Fruit fly (Drosophila melanogaster): ENCODE data around the gene CG32712.

Gene CG32712

DNA sequence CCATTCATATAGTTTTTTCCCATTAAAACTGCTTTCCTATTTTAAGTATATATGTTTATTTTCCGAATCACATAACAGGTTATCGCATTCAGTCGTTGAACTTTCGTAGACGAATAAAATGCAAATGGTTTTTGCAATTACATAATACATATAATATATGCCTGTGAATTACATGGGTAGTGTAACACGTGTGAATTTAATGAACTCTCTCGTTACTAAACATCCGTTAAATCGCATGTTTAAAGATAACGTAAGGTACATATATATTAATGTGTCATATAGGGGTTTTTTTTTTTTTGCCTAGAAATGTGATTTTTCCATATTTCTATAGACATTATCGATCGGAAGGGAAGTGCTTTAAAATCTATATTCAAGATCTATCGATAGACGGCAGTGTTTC lies 36.0 kb upstream of the CG32712 start:
- TF ChIP-seq Ets98B (GFP tag; IDR thresholded peaks at IDR 0.05), result no peak
- no peak for TF ChIP-seq CG13204 (GFP tag; optimal IDR thresholded peaks at IDR 0.05)
- no peak for TF ChIP-seq CG32121 (GFP tag; IDR thresholded peaks at IDR 0.05)
- no peak for TF ChIP-seq CG8159 (tag; optimal IDR thresholded peaks at IDR 0.05)
- no peak for TF ChIP-seq fd96Ca (GFP tag; IDR thresholded peaks at IDR 0.05)
- no peak for TF ChIP-seq CG9948 (tag; optimal IDR thresholded peaks at IDR 0.05)
- TF ChIP-seq CG15710 (tag; optimal IDR thresholded peaks at IDR 0.05), result no peak
- no peak for TF ChIP-seq CG14655 (GFP tag; optimal IDR thresholded peaks at IDR 0.05)
- no peak for TF ChIP-seq CG12605 (GFP tag; IDR thresholded peaks at IDR 0.05)

DNA sequence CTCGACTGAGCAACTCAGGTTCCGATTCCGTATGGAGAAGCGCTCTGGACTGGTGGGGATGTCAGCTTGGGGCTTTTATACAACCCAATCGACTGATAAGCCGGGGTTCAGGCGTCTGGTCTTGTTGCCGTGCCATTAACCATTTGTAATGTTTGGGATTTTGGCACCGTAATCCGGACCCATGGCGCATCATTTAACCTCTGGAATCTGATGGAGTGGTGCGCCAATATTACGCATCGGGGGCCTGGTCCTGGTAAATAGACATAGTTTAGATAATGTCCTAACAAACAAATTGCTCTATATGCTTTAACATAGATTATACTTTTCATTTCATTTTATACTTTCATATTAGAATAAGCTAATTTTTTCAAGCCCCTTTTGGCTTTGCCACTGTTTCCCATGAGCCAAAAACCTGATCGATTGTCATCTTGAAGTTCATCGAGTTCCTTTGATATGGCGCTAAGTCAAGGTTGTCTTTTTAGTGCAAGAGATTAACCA lies 35.4 kb upstream of the CG32712 start, which contains the start of gene CG12116:
Gene CG12116, minus strand, starts transcription at position 51 of the 498 bp plus-strand sequence.
- TF ChIP-seq CG12605 (GFP tag; IDR thresholded peaks at IDR 0.05) (no peak), Snoo (tag; optimal IDR thresholded peaks at IDR 0.05) (no peak), CG4496 (GFP tag; IDR thresholded peaks at IDR 0.05) (no peak), fd96Ca (GFP tag; IDR thresholded peaks at IDR 0.05) (no peak), CG15710 (tag; optimal IDR thresholded peaks at IDR 0.05) (no peak), rn (GFP tag; IDR thresholded peaks at IDR 0.05) (no peak), EcR (GFP tag; optimal IDR thresholded peaks at IDR 0.05) (no peak), D1 (tag; optimal IDR thresholded peaks at IDR 0.05) (no peak), gl (tag; optimal IDR thresholded peaks at IDR 0.05) (no peak), CG10348 (GFP tag; IDR thresholded peaks at IDR 0.05) (no peak), CG14655 (GFP tag; optimal IDR thresholded peaks at IDR 0.05) (no peak), CG34367 (tag; optimal IDR thresholded peaks at IDR 0.05) (no peak), Ets98B (GFP tag; IDR thresholded peaks at IDR 0.05) (no peak), CG17806 (tag; optimal IDR thresholded peaks at IDR 0.05) (no peak), CG8159 (tag; optimal IDR thresholded peaks at IDR 0.05) (no peak)

DNA sequence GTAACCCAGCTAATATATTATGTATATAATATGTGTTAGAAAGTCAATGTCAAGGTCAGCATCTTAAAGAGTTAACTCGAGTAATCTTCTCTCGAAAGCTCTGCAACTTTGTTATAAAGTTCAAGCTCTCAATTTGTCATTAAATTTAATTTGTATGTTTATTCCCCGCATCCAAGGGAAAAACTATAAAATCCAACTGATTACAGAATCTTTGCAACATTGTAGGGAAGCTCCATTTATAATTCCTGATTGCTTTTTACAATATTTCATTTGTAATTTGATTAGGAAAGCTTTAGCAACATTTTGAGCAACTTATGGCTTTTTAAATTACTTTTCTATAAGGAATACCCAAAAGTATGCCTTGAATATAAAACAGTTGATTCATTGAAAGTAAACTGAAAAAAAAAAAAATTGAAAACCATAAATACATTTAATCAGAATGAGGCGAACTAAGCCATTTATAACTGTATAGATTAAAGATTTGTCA lies 33.2 kb upstream of the CG32712 start:
- TF ChIP-seq Pif1B (GFP tag; optimal IDR thresholded peaks at IDR 0.05), result no peak
- no peak for TF ChIP-seq CG32121 (GFP tag; IDR thresholded peaks at IDR 0.05)
- TF ChIP-seq EcR (GFP tag; optimal IDR thresholded peaks at IDR 0.05), result no peak
- TF ChIP-seq CG13204 (GFP tag; optimal IDR thresholded peaks at IDR 0.05), result no peak
- TF ChIP-seq CG15710 (tag; optimal IDR thresholded peaks at IDR 0.05), result no peak
- no peak for TF ChIP-seq CG14655 (GFP tag; optimal IDR thresholded peaks at IDR 0.05)
- no peak for TF ChIP-seq fd96Ca (GFP tag; IDR thresholded peaks at IDR 0.05)
- TF ChIP-seq CG9948 (tag; optimal IDR thresholded peaks at IDR 0.05), result no peak
- no peak for TF ChIP-seq D1 (tag; optimal IDR thresholded peaks at IDR 0.05)
- TF ChIP-seq CG17806 (tag; optimal IDR thresholded peaks at IDR 0.05), result no peak
- no peak for TF ChIP-seq CG8159 (tag; optimal IDR thresholded peaks at IDR 0.05)
- no peak for TF ChIP-seq Snoo (tag; optimal IDR thresholded peaks at IDR 0.05)
- TF ChIP-seq CG8301 (tag; optimal IDR thresholded peaks at IDR 0.05), result no peak
- TF ChIP-seq CG10348 (GFP tag; IDR thresholded peaks at IDR 0.05), result no peak
- TF ChIP-seq CG12605 (GFP tag; IDR thresholded peaks at IDR 0.05), result no peak
- TF ChIP-seq Pif1A (GFP tag; optimal IDR thresholded peaks at IDR 0.05), result no peak
- TF ChIP-seq CG34367 (tag; optimal IDR thresholded peaks at IDR 0.05), result no peak
- no peak for TF ChIP-seq CG4496 (GFP tag; IDR thresholded peaks at IDR 0.05)
- no peak for TF ChIP-seq rn (GFP tag; IDR thresholded peaks at IDR 0.05)

DNA sequence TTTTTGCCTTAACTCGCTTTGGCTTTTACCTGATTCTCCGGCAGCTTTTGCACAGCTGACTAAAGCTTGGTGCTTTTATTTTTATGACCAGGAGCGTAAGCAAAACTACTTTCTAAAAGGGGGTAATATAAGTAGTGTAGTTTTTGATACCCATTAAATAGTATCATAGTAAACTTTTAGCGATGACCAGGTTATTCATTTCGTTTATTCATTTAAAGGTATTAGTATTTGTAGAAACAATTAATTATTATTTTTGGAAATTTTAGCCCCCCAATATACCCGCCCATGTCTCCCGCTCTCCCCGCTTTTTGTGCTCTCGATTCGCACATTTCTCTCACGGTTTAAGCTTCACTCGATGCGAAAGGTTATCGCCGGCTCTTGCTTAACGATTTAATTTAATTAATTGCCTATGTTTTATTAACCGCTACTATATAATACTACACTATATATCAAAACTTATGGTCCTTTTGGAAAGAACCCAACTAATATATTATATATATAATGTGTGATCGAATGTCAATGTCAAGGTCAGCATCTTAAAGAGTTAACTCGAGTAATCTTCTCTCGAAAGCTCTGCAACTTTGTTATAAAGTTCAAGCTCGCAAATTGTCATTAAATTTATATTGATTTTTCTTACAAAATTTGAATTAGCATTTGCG lies 30.9 kb upstream of the CG32712 start, which contains the start of gene Sptr:
Gene Sptr, minus strand, starts transcription at position 61 of the 659 bp plus-strand sequence.
- no peak for TF ChIP-seq CG10348 (GFP tag; IDR thresholded peaks at IDR 0.05)
- peak; percentile 92 for TF ChIP-seq CG12605 (GFP tag; IDR thresholded peaks at IDR 0.05)
- peak; percentile 83 for TF ChIP-seq gl (tag; optimal IDR thresholded peaks at IDR 0.05)
- peak; percentile 92 for TF ChIP-seq CG17806 (tag; optimal IDR thresholded peaks at IDR 0.05)
- TF ChIP-seq Pif1B (GFP tag; optimal IDR thresholded peaks at IDR 0.05), result peak; percentile 93
- peak; percentile 95 for TF ChIP-seq CG8159 (tag; optimal IDR thresholded peaks at IDR 0.05)
- peak; percentile 91 for TF ChIP-seq CG9948 (tag; optimal IDR thresholded peaks at IDR 0.05)
- TF ChIP-seq CG32121 (GFP tag; IDR thresholded peaks at IDR 0.05), result peak; percentile 93
- peak; percentile 85 for TF ChIP-seq CG13204 (GFP tag; optimal IDR thresholded peaks at IDR 0.05)
- peak; percentile 91 for TF ChIP-seq CG8301 (tag; optimal IDR thresholded peaks at IDR 0.05)
- TF ChIP-seq CG4496 (GFP tag; IDR thresholded peaks at IDR 0.05), result peak; percentile 96
- peak; percentile 94 for TF ChIP-seq CG15710 (tag; optimal IDR thresholded peaks at IDR 0.05)
- TF ChIP-seq rn (GFP tag; IDR thresholded peaks at IDR 0.05), result peak; percentile 72
- TF ChIP-seq Ets98B (GFP tag; IDR thresholded peaks at IDR 0.05), result peak; percentile 95
- TF ChIP-seq CG34367 (tag; optimal IDR thresholded peaks at IDR 0.05), result peak; percentile 92
- peak; percentile 92 for TF ChIP-seq Snoo (tag; optimal IDR thresholded peaks at IDR 0.05)
- TF ChIP-seq D1 (tag; optimal IDR thresholded peaks at IDR 0.05), result peak; percentile 80
- TF ChIP-seq Pif1A (GFP tag; optimal IDR thresholded peaks at IDR 0.05), result peak; percentile 93
- TF ChIP-seq fd96Ca (GFP tag; IDR thresholded peaks at IDR 0.05), result peak; percentile 89
- peak; percentile 91 for TF ChIP-seq CG14655 (GFP tag; optimal IDR thresholded peaks at IDR 0.05)
- peak; percentile 64 for TF ChIP-seq EcR (GFP tag; optimal IDR thresholded peaks at IDR 0.05)

DNA sequence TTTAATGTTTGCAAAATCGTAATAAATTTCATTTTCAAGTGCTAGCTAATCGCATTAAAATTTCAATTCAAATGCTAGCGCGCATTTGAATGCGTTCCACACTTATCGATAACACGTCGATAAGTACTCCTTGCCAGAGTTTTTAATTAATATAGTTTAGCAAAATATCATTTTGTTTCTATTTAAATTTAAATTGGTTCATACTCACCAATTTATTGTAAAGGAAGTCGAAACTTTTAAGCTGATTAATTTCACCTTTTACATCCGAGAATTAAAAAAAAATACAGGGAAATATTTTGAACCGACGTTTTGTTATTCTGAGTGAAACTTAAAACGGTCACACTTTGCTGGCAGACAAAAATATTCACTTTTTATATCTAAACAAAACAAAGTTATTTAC lies 27.5 kb upstream of the CG32712 start, which contains the start of gene Es2:
Gene Es2, plus strand, starts transcription at position 333 of the 400 bp plus-strand sequence.
- TF ChIP-seq D1 (tag; optimal IDR thresholded peaks at IDR 0.05), result peak; percentile 1
- TF ChIP-seq fd96Ca (GFP tag; IDR thresholded peaks at IDR 0.05), result no peak

DNA sequence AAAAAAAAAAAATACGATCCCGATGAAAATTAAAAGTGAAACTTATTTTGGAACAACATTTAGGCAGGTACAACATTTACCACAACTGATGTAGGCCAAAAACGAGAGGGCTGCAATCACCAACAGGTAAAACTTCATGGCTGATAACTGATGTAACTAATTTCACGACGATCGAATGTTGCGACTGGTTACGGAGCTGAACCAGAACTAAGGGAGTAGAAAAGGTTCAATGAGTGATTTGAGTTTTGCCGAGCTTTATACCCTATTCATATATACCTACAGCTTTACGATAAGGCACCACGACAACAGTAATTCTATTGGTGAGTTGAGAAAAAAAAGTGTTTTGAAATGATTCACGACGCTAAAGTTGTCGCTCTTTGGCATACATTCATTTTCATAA lies 27.1 kb upstream of the CG32712 start, which contains the start of gene CG15347:
Gene CG15347, minus strand, starts transcription at position 213 of the 400 bp plus-strand sequence.
- no peak for TF ChIP-seq CG15710 (tag; optimal IDR thresholded peaks at IDR 0.05)
- TF ChIP-seq rn (GFP tag; IDR thresholded peaks at IDR 0.05), result no peak
- no peak for TF ChIP-seq Snoo (tag; optimal IDR thresholded peaks at IDR 0.05)
- no peak for TF ChIP-seq CG14655 (GFP tag; optimal IDR thresholded peaks at IDR 0.05)
- no peak for TF ChIP-seq EcR (GFP tag; optimal IDR thresholded peaks at IDR 0.05)
- TF ChIP-seq CG34367 (tag; optimal IDR thresholded peaks at IDR 0.05), result no peak
- TF ChIP-seq Pif1B (GFP tag; optimal IDR thresholded peaks at IDR 0.05), result no peak
- TF ChIP-seq CG9948 (tag; optimal IDR thresholded peaks at IDR 0.05), result no peak
- TF ChIP-seq fd96Ca (GFP tag; IDR thresholded peaks at IDR 0.05), result no peak
- no peak for TF ChIP-seq gl (tag; optimal IDR thresholded peaks at IDR 0.05)
- no peak for TF ChIP-seq CG12605 (GFP tag; IDR thresholded peaks at IDR 0.05)
- TF ChIP-seq CG10348 (GFP tag; IDR thresholded peaks at IDR 0.05), result no peak
- TF ChIP-seq CG13204 (GFP tag; optimal IDR thresholded peaks at IDR 0.05), result no peak
- TF ChIP-seq CG17806 (tag; optimal IDR thresholded peaks at IDR 0.05), result no peak
- no peak for TF ChIP-seq CG8301 (tag; optimal IDR thresholded peaks at IDR 0.05)
- TF ChIP-seq Pif1A (GFP tag; optimal IDR thresholded peaks at IDR 0.05), result no peak
- no peak for TF ChIP-seq CG8159 (tag; optimal IDR thresholded peaks at IDR 0.05)
- TF ChIP-seq Ets98B (GFP tag; IDR thresholded peaks at IDR 0.05), result no peak

Measured in whole organism, pupa.